ENCODE assay signal across 3 fruit fly cellular contexts in the genomic region with DNA sequence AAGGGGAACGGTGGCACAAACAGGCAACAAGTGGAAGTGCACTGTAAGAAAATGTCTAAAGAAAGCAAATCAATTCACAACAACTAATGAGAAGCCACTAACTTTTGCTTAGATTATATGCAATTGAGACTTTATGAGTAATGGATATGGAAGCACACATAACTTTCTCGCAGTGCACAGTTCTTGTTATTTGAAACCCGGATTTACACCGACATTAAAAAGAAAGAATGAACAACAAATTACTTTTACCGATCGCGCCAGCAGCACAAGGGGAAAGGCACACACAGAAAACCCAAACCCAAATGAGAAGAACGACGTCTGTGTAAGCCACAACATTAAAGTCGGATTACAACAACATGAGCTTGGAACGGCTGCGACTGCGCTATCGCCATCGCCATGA.
A peak's percentile ranks its signal among the peaks of the same experiment; 100 is the strongest.
TF ChIP-seq lines count a peak whose summit lies in the region.

No protein-coding gene starts in this region.

TF ChIP-seq in whole organism, embryonic, 481 proteins besides CTCF, POLR2A, EP300 and RAD21 (continued from another document and continues in another):
- TF ChIP-seq hkb (optimal IDR thresholded peaks at IDR 0.05; lab: Kevin White, UChicago), result no peak
- peak; percentile 60 for TF ChIP-seq hkb (GFP tag; IDR thresholded peaks at IDR 0.05; lab: Robert Waterston, UW)
- TF ChIP-seq slp2 (GFP tag; optimal IDR thresholded peaks at IDR 0.05; lab: Kevin White, UChicago), result peak; percentile 59
- peak; percentile 32 for TF ChIP-seq kah (GFP tag; optimal IDR thresholded peaks at IDR 0.05; lab: Kevin White, UChicago)
- no peak for TF ChIP-seq CG32767 (GFP tag; IDR thresholded peaks at IDR 0.05; lab: Robert Waterston, UW)
- peak; percentile 42 for TF ChIP-seq ewg (GFP tag; optimal IDR thresholded peaks at IDR 0.05; lab: Kevin White, UChicago)
- no peak for TF ChIP-seq nerfin-2 (GFP tag; IDR thresholded peaks at IDR 0.05; lab: Robert Waterston, UW; ENCODE audit: partially characterized antibody)
- TF ChIP-seq CG11398 (GFP tag; optimal IDR thresholded peaks at IDR 0.05; lab: Kevin White, UChicago), result peak; percentile 47
- TF ChIP-seq gsb-n (tag; optimal IDR thresholded peaks at IDR 0.05; lab: Kevin White, UChicago), result peak; percentile 83
- peak; percentile 47; the same call in 1 of the 2 replicates for TF ChIP-seq CG1024 (GFP tag; IDR thresholded peaks at IDR 0.05; lab: Robert Waterston, UW)
- TF ChIP-seq sug (tag; optimal IDR thresholded peaks at IDR 0.05; lab: Kevin White, UChicago), result no peak
- peak; percentile 24 for TF ChIP-seq cato (GFP tag; optimal IDR thresholded peaks at IDR 0.05; lab: Kevin White, UChicago; ENCODE audit: borderline replicate concordance)
- TF ChIP-seq eve (GFP tag; optimal IDR thresholded peaks at IDR 0.05; lab: Kevin White, UChicago), result no peak
- no peak for TF ChIP-seq jigr1 (GFP tag; IDR thresholded peaks at IDR 0.05; lab: Robert Waterston, UW)
- TF ChIP-seq p53 (GFP tag; optimal IDR thresholded peaks at IDR 0.05; lab: Kevin White, UChicago), result no peak
- peak; percentile 68 for TF ChIP-seq CoRest (tag; optimal IDR thresholded peaks at IDR 0.05; lab: Kevin White, UChicago)
- TF ChIP-seq CG5245 (GFP tag; optimal IDR thresholded peaks at IDR 0.05; lab: Kevin White, UChicago), result peak; percentile 65
- no peak for TF ChIP-seq NK7.1 (GFP tag; optimal IDR thresholded peaks at IDR 0.05; lab: Kevin White, UChicago)
- peak; percentile 46 for TF ChIP-seq en (GFP tag; optimal IDR thresholded peaks at IDR 0.05; lab: Kevin White, UChicago)
- no peak for TF ChIP-seq hth (optimal IDR thresholded peaks at IDR 0.05; lab: Kevin White, UChicago)
- TF ChIP-seq Hmx (GFP tag; optimal IDR thresholded peaks at IDR 0.05; lab: Kevin White, UChicago), result no peak
- TF ChIP-seq Atf3 (GFP tag; optimal IDR thresholded peaks at IDR 0.05; lab: Kevin White, UChicago), result peak; percentile 60
- peak; percentile 73; the same call in 2 of the 3 replicates for TF ChIP-seq CG3726 (GFP tag; IDR thresholded peaks at IDR 0.05; lab: Robert Waterston, UW)
- TF ChIP-seq psq (GFP tag; optimal IDR thresholded peaks at IDR 0.05; lab: Kevin White, UChicago), result no peak
- no peak for TF ChIP-seq vfl (GFP tag; optimal IDR thresholded peaks at IDR 0.05; lab: Kevin White, UChicago)
- peak; percentile 6 for TF ChIP-seq CG12659 (GFP tag; optimal IDR thresholded peaks at IDR 0.05; lab: Kevin White, UChicago)
- peak; percentile 14 for TF ChIP-seq CG31365 (tag; optimal IDR thresholded peaks at IDR 0.05; lab: Kevin White, UChicago)
- peak; percentile 67 for TF ChIP-seq CG10209 (GFP tag; optimal IDR thresholded peaks at IDR 0.05; lab: Kevin White, UChicago)
- TF ChIP-seq zen2 (GFP tag; IDR thresholded peaks at IDR 0.05; lab: Robert Waterston, UW; ENCODE audit: partially characterized antibody), result no peak
- TF ChIP-seq Ssrp (tag; optimal IDR thresholded peaks at IDR 0.05; lab: Kevin White, UChicago), result peak; percentile 77
- peak; percentile 50 to 89 for TF ChIP-seq chif (GFP tag; optimal IDR thresholded peaks at IDR 0.05; lab: Kevin White, UChicago)
- TF ChIP-seq CG8388 (GFP tag; optimal IDR thresholded peaks at IDR 0.05; lab: Kevin White, UChicago), result peak; percentile 80
- no peak for TF ChIP-seq luna (GFP tag; optimal IDR thresholded peaks at IDR 0.05; lab: Kevin White, UChicago)
- TF ChIP-seq ems (GFP tag; optimal IDR thresholded peaks at IDR 0.05; lab: Kevin White, UChicago), result peak; percentile 13
- no peak for TF ChIP-seq HLHmδ (GFP tag; optimal IDR thresholded peaks at IDR 0.05; lab: Kevin White, UChicago)
- peak; percentile 82 for TF ChIP-seq zf30C (GFP tag; optimal IDR thresholded peaks at IDR 0.05; lab: Kevin White, UChicago)
- TF ChIP-seq ci (GFP tag; IDR thresholded peaks at IDR 0.05; lab: Robert Waterston, UW), result peak; percentile 77
- TF ChIP-seq CG16779 (GFP tag; IDR thresholded peaks at IDR 0.05; lab: Robert Waterston, UW), result no peak
- peak; percentile 60 for TF ChIP-seq CG8359 (GFP tag; optimal IDR thresholded peaks at IDR 0.05; lab: Kevin White, UChicago; ENCODE audit: borderline replicate concordance)
- TF ChIP-seq CG14441 (GFP tag; IDR thresholded peaks at IDR 0.05; lab: Robert Waterston, UW), result 0 out of 2 replicates have a peak, but pooled peaks have one; percentile 7
- peak; percentile 32 for TF ChIP-seq stwl (tag; optimal IDR thresholded peaks at IDR 0.05; lab: Kevin White, UChicago)

TF ChIP-seq in whole organism, prepupa, 60 proteins besides CTCF, POLR2A, EP300 and RAD21 (continued from another document):
- peak; percentile 84 for TF ChIP-seq Smox (GFP tag; optimal IDR thresholded peaks at IDR 0.05; lab: Kevin White, UChicago)
- peak; percentile 61; the same call in 1 of the 2 replicates for TF ChIP-seq CG15336 (GFP tag; IDR thresholded peaks at IDR 0.05; lab: Robert Waterston, UW)
- peak; percentile 68 for TF ChIP-seq CG6276 (GFP tag; optimal IDR thresholded peaks at IDR 0.05; lab: Kevin White, UChicago)
- peak; percentile 35 for TF ChIP-seq Eip93F (GFP tag; optimal IDR thresholded peaks at IDR 0.05; lab: Kevin White, UChicago)
- peak; percentile 63 for TF ChIP-seq Sox15 (GFP tag; optimal IDR thresholded peaks at IDR 0.05; lab: Kevin White, UChicago)
- TF ChIP-seq Eip78C (GFP tag; lab: Kevin White, UChicago), result peak; percentile 86
- TF ChIP-seq CG1621 (tag; optimal IDR thresholded peaks at IDR 0.05; lab: Kevin White, UChicago), result peak; percentile 37
- peak; percentile 56 for TF ChIP-seq CG34406 (GFP tag; optimal IDR thresholded peaks at IDR 0.05; lab: Kevin White, UChicago)
- peak; percentile 43 for TF ChIP-seq Lpt (GFP tag; optimal IDR thresholded peaks at IDR 0.05; lab: Kevin White, UChicago)
- peak; percentile 13 for TF ChIP-seq CG3032 (tag; optimal IDR thresholded peaks at IDR 0.05; lab: Kevin White, UChicago)
- TF ChIP-seq CG32006 (GFP tag; optimal IDR thresholded peaks at IDR 0.05; lab: Kevin White, UChicago), result peak; percentile 76
- TF ChIP-seq CG8319 (GFP tag; optimal IDR thresholded peaks at IDR 0.05; lab: Kevin White, UChicago), result peak; percentile 60
- TF ChIP-seq CG6854 (GFP tag; optimal IDR thresholded peaks at IDR 0.05; lab: Kevin White, UChicago), result peak; percentile 68
- TF ChIP-seq eg (GFP tag; IDR thresholded peaks at IDR 0.05; lab: Robert Waterston, UW), result peak; percentile 66
- peak; percentile 76 for TF ChIP-seq acj6 (GFP tag; optimal IDR thresholded peaks at IDR 0.05; lab: Kevin White, UChicago)
- peak; percentile 73 for TF ChIP-seq CG8119 (GFP tag; IDR thresholded peaks at IDR 0.05; lab: Robert Waterston, UW)
- peak; percentile 78 for TF ChIP-seq CG6792 (GFP tag; optimal IDR thresholded peaks at IDR 0.05; lab: Kevin White, UChicago)
- TF ChIP-seq CG11762 (GFP tag; optimal IDR thresholded peaks at IDR 0.05; lab: Kevin White, UChicago; ENCODE audit: insufficient read depth), result peak; percentile 46
- peak; percentile 51 for TF ChIP-seq dac (GFP tag; optimal IDR thresholded peaks at IDR 0.05; lab: Kevin White, UChicago)
- peak; percentile 53 for TF ChIP-seq CG10669 (GFP tag; optimal IDR thresholded peaks at IDR 0.05; lab: Kevin White, UChicago)
- TF ChIP-seq CG6163 (GFP tag; IDR thresholded peaks at IDR 0.05; lab: Robert Waterston, UW), result peak; percentile 80
- TF ChIP-seq ss (GFP tag; optimal IDR thresholded peaks at IDR 0.05; lab: Kevin White, UChicago), result no peak
- peak; percentile 88 for TF ChIP-seq esn (GFP tag; optimal IDR thresholded peaks at IDR 0.05; lab: Kevin White, UChicago)
- TF ChIP-seq Ets21C (GFP tag; optimal IDR thresholded peaks at IDR 0.05; lab: Kevin White, UChicago), result peak; percentile 75
- no peak for TF ChIP-seq Hr38 (GFP tag; optimal IDR thresholded peaks at IDR 0.05; lab: Kevin White, UChicago)
- TF ChIP-seq CG7368 (GFP tag; optimal IDR thresholded peaks at IDR 0.05; lab: Kevin White, UChicago), result peak; percentile 51
- peak; percentile 91 for TF ChIP-seq cyc (GFP tag; optimal IDR thresholded peaks at IDR 0.05; lab: Kevin White, UChicago)
- peak; percentile 92 for TF ChIP-seq svp (GFP tag; lab: Kevin White, UChicago)
- peak; percentile 66 for TF ChIP-seq CG11902 (GFP tag; optimal IDR thresholded peaks at IDR 0.05; lab: Kevin White, UChicago)
- TF ChIP-seq CG31627 (GFP tag; optimal IDR thresholded peaks at IDR 0.05; lab: Kevin White, UChicago), result peak; percentile 90
- TF ChIP-seq Sox102F (GFP tag; optimal IDR thresholded peaks at IDR 0.05; lab: Kevin White, UChicago), result peak; percentile 84
- peak; percentile 53 for TF ChIP-seq Hr4 (GFP tag; optimal IDR thresholded peaks at IDR 0.05; lab: Kevin White, UChicago)
- no peak for TF ChIP-seq fkh (GFP tag; optimal IDR thresholded peaks at IDR 0.05; lab: Kevin White, UChicago)
- TF ChIP-seq vri (GFP tag; optimal IDR thresholded peaks at IDR 0.05; lab: Kevin White, UChicago), result peak; percentile 60
- peak; percentile 70 for TF ChIP-seq pdm3 (GFP tag; optimal IDR thresholded peaks at IDR 0.05; lab: Kevin White, UChicago)
- peak; percentile 77 for TF ChIP-seq achi (GFP tag; optimal IDR thresholded peaks at IDR 0.05; lab: Kevin White, UChicago)
- peak; percentile 42 for TF ChIP-seq CG4318 (GFP tag; optimal IDR thresholded peaks at IDR 0.05; lab: Kevin White, UChicago)
- no peak for TF ChIP-seq fd59A (GFP tag; optimal IDR thresholded peaks at IDR 0.05; lab: Kevin White, UChicago)

TF ChIP-seq in whole organism, wandering third instar larva, 38 proteins besides CTCF, POLR2A, EP300 and RAD21 (continued from another document):
- TF ChIP-seq dmrt93B (GFP tag; optimal IDR thresholded peaks at IDR 0.05; lab: Kevin White, UChicago) (peak; percentile 48), ey (GFP tag; optimal IDR thresholded peaks at IDR 0.05; lab: Kevin White, UChicago) (peak; percentile 64), woc (GFP tag; optimal IDR thresholded peaks at IDR 0.05; lab: Kevin White, UChicago) (peak; percentile 32), jim (GFP tag; optimal IDR thresholded peaks at IDR 0.05; lab: Kevin White, UChicago) (no peak), rgr (GFP tag; optimal IDR thresholded peaks at IDR 0.05; lab: Kevin White, UChicago) (peak; percentile 62), lola (GFP tag; optimal IDR thresholded peaks at IDR 0.05; lab: Kevin White, UChicago) (no peak), sage (GFP tag; optimal IDR thresholded peaks at IDR 0.05; lab: Kevin White, UChicago) (no peak), Hnf4 (GFP tag; optimal IDR thresholded peaks at IDR 0.05; lab: Kevin White, UChicago) (peak; percentile 45), dsf (GFP tag; optimal IDR thresholded peaks at IDR 0.05; lab: Kevin White, UChicago; ENCODE audit: borderline replicate concordance) (no peak), h (GFP tag; optimal IDR thresholded peaks at IDR 0.05; lab: Kevin White, UChicago) (peak; percentile 75)
